Worm (Caenorhabditis elegans): Measurements from ENCODE around the gene K10D11.2.

K10D11.2 gene

ce11 chrIV:12948470-12948869 is 30.3 kb upstream of the K10D11.2 start, which contains the start of gene F55G11.10:
TSS of gene F55G11.10 (plus strand) at chrIV:12948770.
- TF ChIP-seq syd-9 (tag; optimal IDR thresholded peaks at IDR 0.05) = no peak
- TF ChIP-seq pha-2 (tag; optimal IDR thresholded peaks at IDR 0.05) = no peak
- no peak for TF ChIP-seq ceh-30 (tag; optimal IDR thresholded peaks at IDR 0.05)

- TF ChIP-seq ceh-34 (tag; optimal IDR thresholded peaks at IDR 0.05) = no peak
- TF ChIP-seq mec-3 (tag; optimal IDR thresholded peaks at IDR 0.05; ENCODE audit: borderline replicate concordance) = no peak
- no peak for TF ChIP-seq nhr-11 (tag; optimal IDR thresholded peaks at IDR 0.05)
- no peak for TF ChIP-seq pha-2 (tag; optimal IDR thresholded peaks at IDR 0.05)
- TF ChIP-seq C08G9.2 (tag; optimal IDR thresholded peaks at IDR 0.05) = no peak
- TF ChIP-seq dmd-4 (tag; optimal IDR thresholded peaks at IDR 0.05; ENCODE audit: borderline replicate concordance) = no peak
- no peak for TF ChIP-seq pax-1 (tag; optimal IDR thresholded peaks at IDR 0.05)
- no peak for TF ChIP-seq syd-9 (tag; optimal IDR thresholded peaks at IDR 0.05)
Observed at ce11 chrIV:12957730-12958129, 21.1 kb upstream of the K10D11.2 start, which contains the start of gene F55G11.6. TSS of gene F55G11.6 (plus strand) at chrIV:12958030.

ce11 chrIV:12960136-12960535 is 18.6 kb upstream of the K10D11.2 start, which contains the start of gene F55G11.7:
TSS of gene F55G11.7 (plus strand) at chrIV:12960436.
- TF ChIP-seq T23F11.4 (GFP tag; optimal IDR thresholded peaks at IDR 0.05) (no peak), dve-1 (tag; optimal IDR thresholded peaks at IDR 0.05) (no peak), ceh-22 (tag; optimal IDR thresholded peaks at IDR 0.05) (no peak), sdc-2 (tag; optimal IDR thresholded peaks at IDR 0.05) (no peak), lin-11 (tag; optimal IDR thresholded peaks at IDR 0.05) (no peak), eyg-1 (tag; optimal IDR thresholded peaks at IDR 0.05) (no peak), ceh-24 (tag; optimal IDR thresholded peaks at IDR 0.05) (no peak), pros-1 (tag; optimal IDR thresholded peaks at IDR 0.05) (no peak), dmd-4 (tag; optimal IDR thresholded peaks at IDR 0.05; ENCODE audit: borderline replicate concordance) (no peak), syd-9 (tag; optimal IDR thresholded peaks at IDR 0.05) (no peak), ceh-19 (GFP tag; optimal IDR thresholded peaks at IDR 0.05) (no peak), ama-1 (optimal IDR thresholded peaks at IDR 0.05) (no peak), ets-4 (tag; optimal IDR thresholded peaks at IDR 0.05) (no peak), che-1 (tag; optimal IDR thresholded peaks at IDR 0.05) (no peak), sox-4 (tag; optimal IDR thresholded peaks at IDR 0.05) (no peak), hlh-6 (tag; optimal IDR thresholded peaks at IDR 0.05) (no peak), rnt-1 (tag; optimal IDR thresholded peaks at IDR 0.05) (no peak), C08G9.2 (tag; optimal IDR thresholded peaks at IDR 0.05) (no peak)

- TF ChIP-seq ceh-9 (tag; optimal IDR thresholded peaks at IDR 0.05) = no peak
- no peak for TF ChIP-seq unc-3 (GFP tag; conservative IDR thresholded peaks at IDR 0.05)
- TF ChIP-seq unc-3 (tag; optimal IDR thresholded peaks at IDR 0.05) = no peak
- TF ChIP-seq elt-2 (tag; optimal IDR thresholded peaks at IDR 0.05) = peak; percentile 3
Observed at ce11 chrIV:12962564-12962963, 16.2 kb upstream of the K10D11.2 start, which contains the start of gene F55G11.8. TSS of gene F55G11.8 (plus strand) at chrIV:12962808.

ce11 chrIV:12964648-12965047 is 14.1 kb upstream of the K10D11.2 start:
- TF ChIP-seq lim-6 (tag; optimal IDR thresholded peaks at IDR 0.05) = no peak
- TF ChIP-seq pros-1 (tag; optimal IDR thresholded peaks at IDR 0.05) = no peak
- no peak for TF ChIP-seq ceh-19 (GFP tag; optimal IDR thresholded peaks at IDR 0.05)
- no peak for TF ChIP-seq unc-3 (GFP tag; conservative IDR thresholded peaks at IDR 0.05)
- TF ChIP-seq unc-3 (tag; optimal IDR thresholded peaks at IDR 0.05) = no peak
- TF ChIP-seq sox-2 (GFP tag; IDR thresholded peaks at IDR 0.05) = no peak
- no peak for TF ChIP-seq hlh-13 (GFP tag; optimal IDR thresholded peaks at IDR 0.05)
- TF ChIP-seq ceh-24 (tag; optimal IDR thresholded peaks at IDR 0.05) = no peak
- TF ChIP-seq fax-1 (tag; optimal IDR thresholded peaks at IDR 0.05) = no peak
- no peak for TF ChIP-seq T23F11.4 (GFP tag; optimal IDR thresholded peaks at IDR 0.05)
- TF ChIP-seq ceh-2 (tag; optimal IDR thresholded peaks at IDR 0.05) = no peak
- no peak for TF ChIP-seq C08G9.2 (tag; optimal IDR thresholded peaks at IDR 0.05)
- no peak for TF ChIP-seq nhr-232 (tag; optimal IDR thresholded peaks at IDR 0.05)
- no peak for TF ChIP-seq tbx-2 (tag; optimal IDR thresholded peaks at IDR 0.05)
- TF ChIP-seq ceh-22 (tag; optimal IDR thresholded peaks at IDR 0.05) = no peak
- TF ChIP-seq tbx-7 (tag; optimal IDR thresholded peaks at IDR 0.05) = no peak
- no peak for TF ChIP-seq hlh-8 (tag; optimal IDR thresholded peaks at IDR 0.05)
- TF ChIP-seq ceh-48 (tag; optimal IDR thresholded peaks at IDR 0.05) = no peak
- TF ChIP-seq pag-3 (tag; optimal IDR thresholded peaks at IDR 0.05; ENCODE audit: borderline replicate concordance) = no peak
- TF ChIP-seq che-1 (tag; optimal IDR thresholded peaks at IDR 0.05) = no peak
